Worm (Caenorhabditis elegans) whole organism, L4 larva: ENCODE measurements around the gene rabx-5.

Experiments
- ZK546.5 ChIP-seq, 2 experiments: sonication (generic microtip); optimal IDR thresholded peaks; 2 replicates each; lab custom pipeline; 2017; ENCODE audit warnings: missing biosample characterization in 2 of 2, missing genetic modification characterization in 2 of 2
- ceh-20 ChIP-seq: fragments of 200-800 bp; sonication (Bioruptor generic); IDR thresholded peaks from 2 replicates; pipeline ENCODE4 v1.3.6; 2022; ENCODE audit warnings: missing genetic modification reagents, missing genetic modification characterization, missing compliant biosample characterization
- nhr-25 ChIP-seq: sonication (generic microtip); optimal IDR thresholded peaks from 2 replicates; lab custom pipeline; 2017; ENCODE audit warnings: missing genetic modification characterization, mild to moderate bottlenecking, missing compliant biosample characterization, antibody characterized with exemption, moderate library complexity, borderline replicate concordance; ENCODE audit not compliant: insufficient read depth
- unc-62 ChIP-seq, 3 experiments: fragments of 150-350 bp in 1 of 3; sonication (generic microtip); optimal IDR thresholded peaks in 2 of 3; peaks in 1 of 3; 1 replicate in 1 of 3; 2 replicates in 2 of 3; lab custom pipeline; 2014 to 2017; ENCODE audit warnings: missing biosample characterization in 3 of 3, missing genetic modification characterization in 3 of 3, missing genetic modification reagents in 3 of 3, missing genotype in 1 of 3

ce11 chrIII:10652833-10653232 lies 47.7 kb downstream of the rabx-5 start:
- TF ChIP-seq unc-62 (GFP tag; optimal IDR thresholded peaks at IDR 0.05 in 1 of 2; lab: Kevin White, UChicago), result no peak
- no peak for TF ChIP-seq unc-62 (tag; optimal IDR thresholded peaks at IDR 0.05; lab: Kevin White, UChicago)
- no peak for TF ChIP-seq ZK546.5 (tag; optimal IDR thresholded peaks at IDR 0.05; lab: Kevin White, UChicago)
- no peak for TF ChIP-seq nhr-25 (tag; lab: Kevin White, UChicago)
- TF ChIP-seq ceh-20 (GFP tag; lab: Robert Waterston, UW), result no peak
